Fruit fly (Drosophila melanogaster): Measurements from ENCODE around the gene CG10097.

CG10097 gene

DNA sequence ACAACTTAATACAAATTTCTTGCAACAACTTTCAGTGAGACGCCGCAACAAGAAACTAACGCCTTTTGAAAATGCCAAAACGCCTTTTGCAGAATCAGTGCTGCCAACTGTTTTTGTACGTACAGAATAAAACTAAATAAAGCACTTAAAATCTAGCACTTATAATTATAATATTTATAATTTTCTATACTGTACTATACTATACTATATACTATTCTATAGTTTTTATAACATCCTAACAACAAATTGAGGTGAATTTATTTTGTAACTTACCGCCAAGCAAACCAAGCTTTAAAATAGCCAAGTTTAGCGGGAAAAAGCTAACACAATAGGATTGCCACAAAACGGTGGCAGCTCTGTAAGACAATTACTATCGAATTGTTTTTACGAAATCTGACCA, 38.0 kb upstream of the CG10097 start, which contains the start of the genes Aos1 and Srlp (continued):
- TF ChIP-seq Elba2 (GFP tag; optimal IDR thresholded peaks at IDR 0.05) (peak; percentile 37), knrl (GFP tag; IDR thresholded peaks at IDR 0.05; ENCODE audit: partially characterized antibody) (0 out of 3 replicates have a peak, but pooled peaks have one; percentile 36), CG13775 (GFP tag; optimal IDR thresholded peaks at IDR 0.05) (peak; percentile 56), MBD-R2 (GFP tag; IDR thresholded peaks at IDR 0.05) (peak; percentile 69), CG12942 (GFP tag; optimal IDR thresholded peaks at IDR 0.05) (peak; percentile 52), CoRest (tag; optimal IDR thresholded peaks at IDR 0.05) (peak; percentile 83), Chrac-16 (GFP tag; optimal IDR thresholded peaks at IDR 0.05) (peak; percentile 38), nerfin-1 (tag; optimal IDR thresholded peaks at IDR 0.05) (peak; percentile 59), CG10543 (GFP tag; optimal IDR thresholded peaks at IDR 0.05) (peak; percentile 41), CG31441 (GFP tag; IDR thresholded peaks at IDR 0.05) (no peak; the same call in 1 of the 2 replicates), CG17361 (GFP tag; IDR thresholded peaks at IDR 0.05) (peak; percentile 77), CG12391 (tag; optimal IDR thresholded peaks at IDR 0.05) (peak; percentile 81), CG4617 (GFP tag; optimal IDR thresholded peaks at IDR 0.05; ENCODE audit: borderline replicate concordance) (peak; percentile 72), kah (GFP tag; optimal IDR thresholded peaks at IDR 0.05) (peak; percentile 27), sd (tag; optimal IDR thresholded peaks at IDR 0.05) (peak; percentile 58), CG8290 (GFP tag; optimal IDR thresholded peaks at IDR 0.05) (peak; percentile 19), CG8290 (tag; optimal IDR thresholded peaks at IDR 0.05) (no peak), en (GFP tag; optimal IDR thresholded peaks at IDR 0.05) (no peak), Gug (GFP tag; IDR thresholded peaks at IDR 0.05) (peak; percentile 1; the same call in 1 of the 4 replicates), nau (GFP tag; optimal IDR thresholded peaks at IDR 0.05) (no peak), CG32532 (GFP tag; IDR thresholded peaks at IDR 0.05) (peak; percentile 47; the same call in 1 of the 2 replicates), CG17328 (GFP tag; IDR thresholded peaks at IDR 0.05) (0 out of 2 replicates have a peak, but pooled peaks have one; percentile 30), sug (tag; optimal IDR thresholded peaks at IDR 0.05) (peak; percentile 79), CG15601 (tag; optimal IDR thresholded peaks at IDR 0.05) (peak; percentile 58), CG4820 (GFP tag; optimal IDR thresholded peaks at IDR 0.05) (peak; percentile 19), CG4328 (GFP tag; optimal IDR thresholded peaks at IDR 0.05) (peak; percentile 12), Max (GFP tag; optimal IDR thresholded peaks at IDR 0.05) (peak; percentile 56), insv (GFP tag; optimal IDR thresholded peaks at IDR 0.05) (peak in 1 of 2 experiments; percentile 23), Fer1 (GFP tag; optimal IDR thresholded peaks at IDR 0.05) (peak; percentile 65), B-H2 (GFP tag; optimal IDR thresholded peaks at IDR 0.05) (peak; percentile 60), CG9727 (GFP tag; optimal IDR thresholded peaks at IDR 0.05) (peak; percentile 24), Lhr (GFP tag; optimal IDR thresholded peaks at IDR 0.05) (peak; percentile 39), CG10431 (GFP tag; optimal IDR thresholded peaks at IDR 0.05) (no peak), BEAF-32 (GFP tag; optimal IDR thresholded peaks at IDR 0.05) (peak; percentile 61), CG10267 (tag; optimal IDR thresholded peaks at IDR 0.05) (peak; percentile 70), CG34376 (GFP tag; optimal IDR thresholded peaks at IDR 0.05) (peak; percentile 17), dpn (GFP tag; optimal IDR thresholded peaks at IDR 0.05) (peak in 1 of 2 experiments; percentile 45), CG6683 (GFP tag; optimal IDR thresholded peaks at IDR 0.05) (peak; percentile 3), nmo (GFP tag; optimal IDR thresholded peaks at IDR 0.05) (peak; percentile 77), mam (GFP tag; optimal IDR thresholded peaks at IDR 0.05) (peak; percentile 15), Abd-B (GFP tag; optimal IDR thresholded peaks at IDR 0.05) (peak; percentile 62), CG11723 (GFP tag; optimal IDR thresholded peaks at IDR 0.05) (peak; percentile 11), unc-4 (GFP tag; IDR thresholded peaks at IDR 0.05; ENCODE audit: partially characterized antibody) (peak; percentile 43; the same call in 1 of the 2 replicates), CG15696 (tag; optimal IDR thresholded peaks at IDR 0.05) (peak; percentile 62), CG9437 (GFP tag; optimal IDR thresholded peaks at IDR 0.05) (peak; percentile 51), Nf-YC (tag; optimal IDR thresholded peaks at IDR 0.05) (peak; percentile 69), CG1233 (GFP tag; optimal IDR thresholded peaks at IDR 0.05) (peak; percentile 45), HHEX (GFP tag; optimal IDR thresholded peaks at IDR 0.05) (peak; percentile 17), Ptx1 (GFP tag; IDR thresholded peaks at IDR 0.05) (peak; percentile 46)
